Worm (Caenorhabditis elegans) whole organism, L1 larva: ENCODE measurements around the gene nspf-2.

ENCODE experiments used
- C34B4.2 ChIP-seq: sonication (generic microtip); optimal IDR thresholded peaks from 2 replicates; lab custom pipeline; 2017; ENCODE audit warnings: mild to moderate bottlenecking, missing genetic modification characterization, missing compliant biosample characterization
- aha-1 ChIP-seq: fragments of 150-350 bp; optimal IDR thresholded peaks from 2 replicates; lab custom pipeline; 2014; ENCODE audit warnings: missing biosample characterization, missing genetic modification characterization
- alr-1 ChIP-seq: fragments of 200-800 bp; sonication (Bioruptor generic); optimal IDR thresholded peaks from 2 replicates; lab custom pipeline; 2018; ENCODE audit warnings: borderline replicate concordance, mild to moderate bottlenecking, missing genetic modification characterization, missing compliant biosample characterization
- blmp-1 ChIP-seq: fragments of 150-350 bp; optimal IDR thresholded peaks from 2 replicates; lab custom pipeline; 2014; ENCODE audit warnings: missing biosample characterization, missing genetic modification characterization
- ceh-8 ChIP-seq: fragments of 200-800 bp; sonication (Bioruptor generic); optimal IDR thresholded peaks from 2 replicates; lab custom pipeline; 2018; ENCODE audit warnings: mild to moderate bottlenecking, missing genetic modification characterization, moderate library complexity, missing compliant biosample characterization
- ceh-82 ChIP-seq, 3 experiments: fragments of 150-350 bp in 1 of 3; sonication (generic microtip) in 2 of 3; optimal IDR thresholded peaks; 2 replicates each; lab custom pipeline; 2014 to 2017; ENCODE audit warnings: missing biosample characterization in 3 of 3, missing genetic modification characterization in 3 of 3
- ceh-88 ChIP-seq: fragments of 200-800 bp; sonication (Bioruptor generic); IDR thresholded peaks from 2 replicates; pipeline ENCODE4 v1.3.6; 2022; ENCODE audit warnings: missing genetic modification characterization, missing compliant biosample characterization
- ces-1 ChIP-seq: fragments of 150-350 bp; optimal IDR thresholded peaks from 2 replicates; lab custom pipeline; 2014; ENCODE audit warnings: missing biosample characterization, missing genetic modification reagents, missing genetic modification characterization
- dpl-1 ChIP-seq, 3 experiments: fragments of 150-350 bp in 2 of 3; sonication (generic microtip) in 1 of 3; optimal IDR thresholded peaks; 2 replicates each; lab custom pipeline; 2014 to 2017; ENCODE audit warnings: missing biosample characterization in 3 of 3, missing genetic modification characterization in 3 of 3, missing genetic modification reagents in 3 of 3
- dsc-1 ChIP-seq: sonication (generic microtip); optimal IDR thresholded peaks from 2 replicates; lab custom pipeline; 2016; ENCODE audit warnings: mild to moderate bottlenecking, missing genetic modification characterization, missing compliant biosample characterization
- efl-3 ChIP-seq: fragments of 200-800 bp; sonication (Bioruptor generic); optimal IDR thresholded peaks from 2 replicates; lab custom pipeline; 2018; ENCODE audit warnings: mild to moderate bottlenecking, missing genetic modification characterization, missing compliant biosample characterization
- egl-13 ChIP-seq: sonication (generic microtip); optimal IDR thresholded peaks from 2 replicates; lab custom pipeline; 2016; ENCODE audit warnings: missing genotype, missing genetic modification reagents, missing genetic modification characterization, missing compliant biosample characterization
- fkh-4 ChIP-seq: sonication (generic microtip); optimal IDR thresholded peaks from 2 replicates; lab custom pipeline; 2016; ENCODE audit warnings: missing compliant biosample characterization, missing genetic modification characterization, borderline replicate concordance
- fkh-8 ChIP-seq: sonication (generic microtip); optimal IDR thresholded peaks from 2 replicates; lab custom pipeline; 2016; ENCODE audit warnings: mild to moderate bottlenecking, missing genetic modification characterization, missing compliant biosample characterization
- grh-1 ChIP-seq: fragments of 200-800 bp; sonication (Bioruptor generic); IDR thresholded peaks from 2 replicates; pipeline ENCODE4 v1.3.6; 2022; ENCODE audit warnings: missing genetic modification reagents, missing genetic modification characterization, missing compliant biosample characterization
- hlh-17 ChIP-seq: fragments of 200-800 bp; sonication (Bioruptor generic); optimal IDR thresholded peaks from 2 replicates; lab custom pipeline; 2018; ENCODE audit warnings: missing genetic modification characterization, mild to moderate bottlenecking, missing compliant biosample characterization, moderate library complexity, borderline replicate concordance
- hlh-4 ChIP-seq: sonication (generic microtip); optimal IDR thresholded peaks from 2 replicates; lab custom pipeline; 2016; ENCODE audit warnings: mild to moderate bottlenecking, missing genetic modification characterization, missing compliant biosample characterization
- hpl-2 ChIP-seq: fragments of 150-350 bp; optimal IDR thresholded peaks from 2 replicates; lab custom pipeline; 2014; ENCODE audit warnings: missing biosample characterization, missing genetic modification reagents, missing genetic modification characterization
- jun-1 ChIP-seq: fragments of 150-350 bp; optimal IDR thresholded peaks from 2 replicates; lab custom pipeline; 2014; ENCODE audit warnings: missing biosample characterization, missing genetic modification reagents, missing genetic modification characterization
- lin-13 ChIP-seq: fragments of 150-350 bp; optimal IDR thresholded peaks from 2 replicates; lab custom pipeline; 2014; ENCODE audit warnings: missing biosample characterization, missing genetic modification reagents, missing genetic modification characterization
- lin-14 ChIP-seq: fragments of 200-800 bp; sonication (Bioruptor generic); optimal IDR thresholded peaks from 2 replicates; lab custom pipeline; 2018; ENCODE audit warnings: mild to moderate bottlenecking, missing genetic modification characterization, moderate library complexity, missing compliant biosample characterization
- lin-35 ChIP-seq, 2 experiments: fragments of 150-350 bp; optimal IDR thresholded peaks; 2 replicates each; lab custom pipeline; 2014; ENCODE audit warnings: missing biosample characterization in 2 of 2, missing genetic modification characterization in 2 of 2, missing genetic modification reagents in 2 of 2
- lir-3 ChIP-seq: sonication (generic microtip); optimal IDR thresholded peaks from 2 replicates; lab custom pipeline; 2016; ENCODE audit warnings: mild to moderate bottlenecking, missing genetic modification characterization, moderate library complexity, missing compliant biosample characterization; ENCODE audit not compliant: poor library complexity
- mep-1 ChIP-seq: fragments of 150-350 bp; optimal IDR thresholded peaks from 2 replicates; lab custom pipeline; 2014; ENCODE audit warnings: missing biosample characterization, missing genetic modification characterization
- nhr-11 ChIP-seq: fragments of 150-350 bp; optimal IDR thresholded peaks from 2 replicates; lab custom pipeline; 2014; ENCODE audit warnings: missing biosample characterization, missing genetic modification characterization
- nhr-237 ChIP-seq: fragments of 150-350 bp; optimal IDR thresholded peaks from 2 replicates; lab custom pipeline; 2014; ENCODE audit warnings: missing biosample characterization, missing genetic modification characterization
- nhr-47 ChIP-seq: sonication (generic microtip); optimal IDR thresholded peaks from 2 replicates; lab custom pipeline; 2016; ENCODE audit warnings: mild to moderate bottlenecking, missing genetic modification characterization, moderate library complexity, missing compliant biosample characterization
- nhr-71 ChIP-seq: sonication (generic microtip); optimal IDR thresholded peaks from 2 replicates; lab custom pipeline; 2016; ENCODE audit warnings: mild to moderate bottlenecking, missing genetic modification characterization, moderate library complexity, missing compliant biosample characterization
- nhr-76 ChIP-seq: sonication (generic microtip); optimal IDR thresholded peaks from 2 replicates; lab custom pipeline; 2017; ENCODE audit warnings: missing biosample characterization, missing genetic modification characterization
- nhr-77 ChIP-seq: fragments of 150-350 bp; optimal IDR thresholded peaks from 2 replicates; lab custom pipeline; 2014; ENCODE audit warnings: missing biosample characterization, missing genetic modification characterization
- nhr-84 ChIP-seq: sonication (generic microtip); optimal IDR thresholded peaks from 2 replicates; lab custom pipeline; 2017; ENCODE audit warnings: missing biosample characterization, missing genetic modification characterization
- nhr-90 ChIP-seq: sonication (generic microtip); optimal IDR thresholded peaks from 2 replicates; lab custom pipeline; 2016; ENCODE audit warnings: mild to moderate bottlenecking, missing genetic modification characterization, missing compliant biosample characterization; ENCODE audit not compliant: poor library complexity
- pag-3 ChIP-seq: sonication (generic microtip); optimal IDR thresholded peaks from 2 replicates; lab custom pipeline; 2017; ENCODE audit warnings: missing genetic modification characterization, mild to moderate bottlenecking, missing compliant biosample characterization, antibody characterized with exemption, borderline replicate concordance; ENCODE audit not compliant: insufficient read depth
- pqm-1 ChIP-seq: sonication (generic microtip); optimal IDR thresholded peaks from 3 replicates; lab custom pipeline; 2017; ENCODE audit warnings: missing biosample characterization, missing genetic modification characterization
- snpc-4 ChIP-seq: fragments of 150-350 bp; optimal IDR thresholded peaks from 2 replicates; lab custom pipeline; 2014; ENCODE audit warnings: missing biosample characterization, missing genetic modification characterization
- sptf-1 ChIP-seq: fragments of 150-350 bp; optimal IDR thresholded peaks from 2 replicates; lab custom pipeline; 2014; ENCODE audit warnings: missing biosample characterization, missing genetic modification characterization
- sup-37 ChIP-seq: fragments of 200-800 bp; sonication (Bioruptor generic); optimal IDR thresholded peaks from 2 replicates; lab custom pipeline; 2018; ENCODE audit warnings: mild to moderate bottlenecking, missing genetic modification characterization, missing compliant biosample characterization
- tlp-1 ChIP-seq: fragments of 150-350 bp; optimal IDR thresholded peaks from 2 replicates; lab custom pipeline; 2014; ENCODE audit warnings: missing biosample characterization, missing genetic modification characterization
- unc-130 ChIP-seq: fragments of 150-350 bp; optimal IDR thresholded peaks from 2 replicates; lab custom pipeline; 2017; ENCODE audit warnings: missing biosample characterization, missing genetic modification characterization, inconsistent platforms
- unc-86 ChIP-seq: sonication (generic microtip); optimal IDR thresholded peaks from 2 replicates; lab custom pipeline; 2016; ENCODE audit warnings: missing genetic modification characterization, missing compliant biosample characterization
- unc-98 ChIP-seq: fragments of 200-800 bp; sonication (Bioruptor generic); IDR thresholded peaks from 2 replicates; pipeline ENCODE4 v1.3.6; 2022; ENCODE audit warnings: missing genetic modification characterization, missing compliant biosample characterization
- vab-15 ChIP-seq: sonication (generic microtip); optimal IDR thresholded peaks from 2 replicates; lab custom pipeline; 2017; ENCODE audit warnings: missing genotype, mild to moderate bottlenecking, missing genetic modification characterization, missing compliant biosample characterization
- xbp-1 ChIP-seq: sonication (generic microtip); optimal IDR thresholded peaks from 2 replicates; lab custom pipeline; 2016; ENCODE audit warnings: missing genetic modification characterization, missing compliant biosample characterization
- ztf-11 ChIP-seq, 2 experiments: sonication (generic microtip); optimal IDR thresholded peaks; 2 replicates each; lab custom pipeline; 2016 to 2017; ENCODE audit warnings: missing genetic modification characterization in 2 of 2, missing biosample characterization in 1 of 2, missing compliant biosample characterization in 1 of 2
- ztf-4 ChIP-seq: fragments of 150-350 bp; optimal IDR thresholded peaks from 2 replicates; lab custom pipeline; 2014; ENCODE audit warnings: missing biosample characterization, missing genetic modification characterization

Gene nspf-2

ce11 chrII:2681118-2681517 lies 7.6 kb upstream of the nspf-2 start, which contains the start of gene F34D6.1:
Gene F34D6.1 (minus strand): TSS chrII:2681218.
- TF ChIP-seq tlp-1 (tag; lab: Kevin White, UChicago) (no peak), nhr-237 (tag; lab: Kevin White, UChicago) (no peak), ceh-82 (tag; optimal IDR thresholded peaks at IDR 0.05; lab: Kevin White, UChicago) (no peak), nhr-90 (tag; lab: Kevin White, UChicago) (no peak), egl-13 (tag; lab: Kevin White, UChicago) (no peak), nhr-84 (tag; lab: Kevin White, UChicago) (no peak), nhr-76 (tag; lab: Kevin White, UChicago) (no peak), lin-13 (GFP tag; lab: Kevin White, UChicago) (no peak), mep-1 (no peak), jun-1 (no peak), dsc-1 (tag; lab: Kevin White, UChicago) (no peak), alr-1 (no peak), ztf-4 (tag; lab: Kevin White, UChicago) (no peak), hlh-17 (GFP tag; lab: Kevin White, UChicago) (no peak), fkh-8 (tag; lab: Kevin White, UChicago) (no peak), aha-1 (tag; lab: Kevin White, UChicago) (no peak), vab-15 (tag; lab: Kevin White, UChicago) (no peak), hpl-2 (GFP tag; lab: Kevin White, UChicago) (no peak), dpl-1 (GFP tag; optimal IDR thresholded peaks at IDR 0.05; lab: Kevin White, UChicago) (no peak)

- no peak for TF ChIP-seq dsc-1 (tag; lab: Kevin White, UChicago)
- TF ChIP-seq ztf-11 (tag; optimal IDR thresholded peaks at IDR 0.05; lab: Kevin White, UChicago): no peak
- no peak for TF ChIP-seq ces-1
- no peak for TF ChIP-seq efl-3 (GFP tag; lab: Kevin White, UChicago)
- TF ChIP-seq grh-1 (GFP tag; lab: Robert Waterston, UW): no peak
- no peak for TF ChIP-seq nhr-47 (tag; lab: Kevin White, UChicago)
- TF ChIP-seq pag-3 (tag; lab: Kevin White, UChicago): no peak
- TF ChIP-seq unc-98 (GFP tag; lab: Robert Waterston, UW): no peak
- TF ChIP-seq lir-3: no peak
- TF ChIP-seq mep-1: no peak
- no peak for TF ChIP-seq xbp-1 (tag; lab: Kevin White, UChicago)
- TF ChIP-seq lin-14 (GFP tag; lab: Kevin White, UChicago): no peak
- TF ChIP-seq fkh-4 (tag; lab: Kevin White, UChicago): no peak
- TF ChIP-seq aha-1 (tag; lab: Kevin White, UChicago): no peak
- no peak for TF ChIP-seq lin-35 (GFP tag; optimal IDR thresholded peaks at IDR 0.05; lab: Kevin White, UChicago)
- TF ChIP-seq ceh-88: no peak
- TF ChIP-seq nhr-77 (tag; lab: Kevin White, UChicago): no peak
- TF ChIP-seq unc-86: no peak
- no peak for TF ChIP-seq ceh-8 (GFP tag; lab: Kevin White, UChicago)
Measured at ce11 chrII:2684208-2684607, 4.5 kb upstream of the nspf-2 start, which contains the start of gene ceh-87. Gene ceh-87 (minus strand): TSS chrII:2684308.

ce11 chrII:2684783-2685182 lies 3.9 kb upstream of the nspf-2 start:
- no peak for TF ChIP-seq C34B4.2 (tag; lab: Kevin White, UChicago)
- TF ChIP-seq nhr-11 (tag; lab: Kevin White, UChicago): no peak
- TF ChIP-seq lin-13 (GFP tag; lab: Kevin White, UChicago): no peak
- TF ChIP-seq nhr-71 (tag; lab: Kevin White, UChicago): no peak
- TF ChIP-seq nhr-76 (tag; lab: Kevin White, UChicago): no peak
- TF ChIP-seq sup-37 (GFP tag; lab: Kevin White, UChicago): no peak
- no peak for TF ChIP-seq lin-14 (GFP tag; lab: Kevin White, UChicago)
- no peak for TF ChIP-seq sptf-1 (tag; lab: Kevin White, UChicago)
- no peak for TF ChIP-seq snpc-4 (tag; lab: Kevin White, UChicago)
- no peak for TF ChIP-seq unc-130 (tag; lab: Kevin White, UChicago)
- no peak for TF ChIP-seq blmp-1
- no peak for TF ChIP-seq mep-1
- TF ChIP-seq hlh-4 (tag; lab: Kevin White, UChicago): no peak
- TF ChIP-seq pqm-1 (tag; lab: Kevin White, UChicago): no peak
- no peak for TF ChIP-seq unc-98 (GFP tag; lab: Robert Waterston, UW)
